Worm (Caenorhabditis elegans): ENCODE measurements around the gene gyg-2.

gyg-2 gene

ce11 chrV:16733681-16734080 lies 12.4 kb downstream of the gyg-2 start, which contains the start of gene T25E12.16:
Gene T25E12.16, minus strand, starts transcription at chrV:16733781.
- no peak for TF ChIP-seq ceh-28 (tag; optimal IDR thresholded peaks at IDR 0.05)
- TF ChIP-seq fkh-10 (GFP tag; optimal IDR thresholded peaks at IDR 0.05): no peak
- no peak for TF ChIP-seq snpc-4 (tag; optimal IDR thresholded peaks at IDR 0.05)
- TF ChIP-seq ceh-82 (tag; optimal IDR thresholded peaks at IDR 0.05): no peak
- no peak for TF ChIP-seq ceh-9 (tag; optimal IDR thresholded peaks at IDR 0.05)
- TF ChIP-seq egl-27 (tag; optimal IDR thresholded peaks at IDR 0.05): no peak

DNA sequence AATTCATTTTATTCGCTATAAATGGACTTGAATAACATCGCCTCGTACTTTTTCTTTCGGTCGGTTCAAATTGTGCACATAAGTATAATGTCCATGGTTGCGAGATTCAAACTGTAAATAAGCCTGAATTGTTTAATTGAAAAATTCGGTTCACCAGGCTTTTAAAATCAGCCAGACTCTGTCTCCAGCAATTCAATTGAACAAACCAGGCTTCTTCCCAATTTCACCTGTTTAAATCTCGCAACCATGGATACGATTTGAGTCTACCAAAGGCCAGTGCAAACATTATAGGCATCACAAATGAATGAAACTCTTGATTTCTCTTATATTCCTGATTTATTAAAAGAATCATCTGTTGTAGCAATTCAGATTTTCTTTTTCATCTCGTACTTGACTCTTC lies 14.5 kb downstream of the gyg-2 start, which contains the start of gene srz-100:
Gene srz-100, plus strand, starts transcription at position 301 of the 400 bp plus-strand sequence.
- TF ChIP-seq hmg-11 (tag; optimal IDR thresholded peaks at IDR 0.05): no peak
- TF ChIP-seq aly-2 (tag; optimal IDR thresholded peaks at IDR 0.05): no peak
- TF ChIP-seq zag-1 (tag; optimal IDR thresholded peaks at IDR 0.05): no peak
- no peak for TF ChIP-seq elt-3 (tag; optimal IDR thresholded peaks at IDR 0.05)
- TF ChIP-seq nhr-23 (tag; optimal IDR thresholded peaks at IDR 0.05): no peak
- no peak for TF ChIP-seq ztf-11 (tag; optimal IDR thresholded peaks at IDR 0.05)

DNA sequence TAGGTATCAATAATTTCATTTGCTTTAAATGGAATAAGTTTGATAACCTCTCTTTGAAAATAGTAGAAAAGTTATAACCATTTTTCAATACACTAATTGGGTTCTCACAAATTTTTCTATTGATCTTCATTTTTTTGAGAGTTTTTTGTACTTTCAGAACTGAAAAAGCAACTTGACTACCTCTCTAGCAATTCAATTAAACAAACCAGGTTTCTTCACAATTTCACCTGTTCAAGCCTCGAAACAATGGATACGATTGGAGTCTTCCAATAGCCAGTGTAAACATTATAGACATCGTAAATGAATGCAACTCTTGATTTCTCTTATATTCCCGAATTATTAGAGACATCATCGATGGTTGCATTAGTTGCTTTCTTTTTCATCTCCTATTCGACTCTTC lies 16.1 kb downstream of the gyg-2 start, which contains the start of gene srz-99:
Gene srz-99, plus strand, starts transcription at position 301 of the 400 bp plus-strand sequence.
- TF ChIP-seq elt-3 (tag; optimal IDR thresholded peaks at IDR 0.05) (no peak), pqm-1 (tag; optimal IDR thresholded peaks at IDR 0.05) (no peak), fos-1 (tag; optimal IDR thresholded peaks at IDR 0.05) (no peak), nhr-237 (tag; optimal IDR thresholded peaks at IDR 0.05) (no peak), nhr-76 (tag; optimal IDR thresholded peaks at IDR 0.05) (no peak), sea-2 (GFP tag; optimal IDR thresholded peaks at IDR 0.05) (no peak), ZK546.5 (tag; optimal IDR thresholded peaks at IDR 0.05) (no peak), elt-1 (tag; optimal IDR thresholded peaks at IDR 0.05) (no peak), fkh-2 (tag; optimal IDR thresholded peaks at IDR 0.05) (no peak), lin-39 (tag; optimal IDR thresholded peaks at IDR 0.05) (no peak), hmg-11 (tag; optimal IDR thresholded peaks at IDR 0.05) (no peak), zag-1 (tag; optimal IDR thresholded peaks at IDR 0.05) (no peak), nhr-67 (tag; optimal IDR thresholded peaks at IDR 0.05) (no peak), unc-39 (tag; optimal IDR thresholded peaks at IDR 0.05) (no peak), nhr-77 (tag; optimal IDR thresholded peaks at IDR 0.05) (no peak), pha-4 (tag; optimal IDR thresholded peaks at IDR 0.05) (no peak)

ce11 chrV:16728431-16728830 lies 17.6 kb downstream of the gyg-2 start, which contains the start of gene fbxa-127:
Gene fbxa-127, plus strand, starts transcription at chrV:16728731.
- peak; percentile 26 for TF ChIP-seq pqm-1 (tag; optimal IDR thresholded peaks at IDR 0.05)
- TF ChIP-seq fkh-10 (GFP tag; optimal IDR thresholded peaks at IDR 0.05): no peak
- peak; percentile 25 for TF ChIP-seq elt-2 (tag; optimal IDR thresholded peaks at IDR 0.05)

DNA sequence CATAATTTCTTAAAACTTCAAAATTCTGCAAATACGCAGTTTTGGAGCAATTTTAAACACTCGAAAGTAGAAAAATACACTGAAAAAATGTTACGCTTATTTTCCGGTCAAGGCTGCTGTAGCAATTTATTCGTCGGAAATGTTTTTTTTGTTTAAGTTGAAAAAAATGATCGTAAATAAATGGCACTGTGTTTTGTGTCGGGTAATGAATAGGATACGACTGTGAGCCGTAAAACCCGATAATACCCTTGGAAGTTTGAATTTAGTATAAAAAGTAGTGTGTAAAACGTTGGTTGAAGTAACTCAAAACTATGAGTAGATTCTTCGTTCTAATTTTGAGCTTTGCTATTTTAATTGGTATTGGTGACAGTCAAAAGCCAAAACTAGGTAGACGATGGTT lies 19.1 kb downstream of the gyg-2 start, which contains the start of gene T25E12.14:
Gene T25E12.14, plus strand, starts transcription at position 301 of the 400 bp plus-strand sequence.
- TF ChIP-seq nhr-43 (tag; optimal IDR thresholded peaks at IDR 0.05; ENCODE audit: poor library complexity, severe bottlenecking) (no peak), lsy-12 (tag; optimal IDR thresholded peaks at IDR 0.05) (no peak), nfya-1 (tag; optimal IDR thresholded peaks at IDR 0.05; ENCODE audit: insufficient read depth) (no peak), elt-2 (tag; optimal IDR thresholded peaks at IDR 0.05) (no peak), eor-1 (tag; optimal IDR thresholded peaks at IDR 0.05) (no peak), mdl-1 (tag; optimal IDR thresholded peaks at IDR 0.05) (no peak), egl-5 (tag; optimal IDR thresholded peaks at IDR 0.05) (no peak), R02D3.7 (tag; optimal IDR thresholded peaks at IDR 0.05) (no peak), hmg-11 (tag; optimal IDR thresholded peaks at IDR 0.05) (no peak), skn-1 (tag; optimal IDR thresholded peaks at IDR 0.05) (no peak), elt-1 (tag; optimal IDR thresholded peaks at IDR 0.05) (no peak), jun-1 (tag; optimal IDR thresholded peaks at IDR 0.05) (no peak), ZK546.5 (tag; optimal IDR thresholded peaks at IDR 0.05) (no peak), ceh-28 (tag; optimal IDR thresholded peaks at IDR 0.05) (no peak), nhr-67 (tag; optimal IDR thresholded peaks at IDR 0.05) (no peak), nhr-12 (tag; optimal IDR thresholded peaks at IDR 0.05) (no peak), tbx-2 (tag; optimal IDR thresholded peaks at IDR 0.05) (no peak)

All from whole organism, L3 larva.